Fruit fly (Drosophila melanogaster): ENCODE results near the gene CG42263.

DNA sequence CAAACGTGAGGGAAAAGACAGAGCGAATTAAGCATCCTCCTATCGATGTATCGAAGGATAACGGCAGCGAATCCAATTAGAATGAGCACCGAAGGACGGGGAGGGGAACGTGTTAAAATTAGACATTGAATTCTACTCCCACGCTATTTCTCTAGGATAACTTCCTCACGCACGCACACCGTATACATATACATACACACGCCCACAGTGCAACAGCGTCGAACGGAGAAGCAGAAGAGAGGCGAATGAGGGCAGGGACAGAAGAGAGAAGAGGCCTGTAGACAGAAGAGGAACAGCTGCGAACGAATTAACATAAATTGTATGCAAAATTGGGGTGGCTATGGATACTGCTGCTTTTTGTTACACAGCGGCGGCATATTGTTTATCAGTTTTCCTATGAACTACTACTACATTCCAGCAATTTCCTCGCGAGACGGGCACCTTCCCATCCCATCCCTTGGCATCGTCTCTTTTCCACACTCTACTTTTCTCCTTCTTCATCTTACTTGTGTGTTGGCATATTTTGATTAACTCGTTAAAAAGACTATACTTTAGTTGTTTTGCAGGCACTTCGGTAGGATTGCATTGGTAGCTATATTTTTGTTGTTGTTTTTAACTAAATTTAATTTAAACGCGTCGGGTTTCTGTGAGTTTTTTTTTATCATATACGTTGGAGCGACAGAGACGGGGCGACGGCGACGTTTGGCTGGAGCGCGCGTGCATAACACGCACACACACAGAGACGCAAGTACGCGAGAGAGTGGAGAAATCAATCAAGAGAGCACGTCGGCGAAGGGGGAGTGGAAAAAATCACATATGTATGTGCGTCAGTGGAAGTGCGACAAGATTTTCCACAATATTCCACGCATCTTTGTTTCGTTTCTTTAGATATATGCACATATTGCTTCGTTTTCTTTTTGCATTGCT lies 47.1 kb downstream of the CG42263 start:
- TF ChIP-seq kay (GFP tag; ENCODE audit: borderline replicate concordance) = no peak
- no peak for TF ChIP-seq CG5204 (GFP tag; optimal IDR thresholded peaks at IDR 0.05)
- peak; percentile 60 for TF ChIP-seq tj (GFP tag; optimal IDR thresholded peaks at IDR 0.05)
- peak; percentile 65 for TF ChIP-seq Mnt (GFP tag; optimal IDR thresholded peaks at IDR 0.05)
- peak; percentile 30 for TF ChIP-seq CG33017 (tag; optimal IDR thresholded peaks at IDR 0.05)
- TF ChIP-seq Clk (GFP tag; optimal IDR thresholded peaks at IDR 0.05) = peak; percentile 7
- no peak for TF ChIP-seq toe (GFP tag; optimal IDR thresholded peaks at IDR 0.05)
- no peak for TF ChIP-seq pad (GFP tag; optimal IDR thresholded peaks at IDR 0.05)
- TF ChIP-seq bab1 (GFP tag; optimal IDR thresholded peaks at IDR 0.05) = no peak
- TF ChIP-seq cnc (optimal IDR thresholded peaks at IDR 0.05) = no peak

Data from whole organism, adult.